Fruit fly (Drosophila melanogaster) whole organism, embryonic: Measurements from ENCODE around the gene CG31157.

ENCODE experiments used
- Abd-B ChIP-seq: fragments of 200-800 bp; sonication (Bioruptor generic); optimal IDR thresholded peaks from 2 replicates; lab custom pipeline; 2018; ENCODE audit warnings: missing biosample characterization, mild to moderate bottlenecking, missing genetic modification characterization, moderate library complexity
- Asciz ChIP-seq: fragments of 200-800 bp; sonication (Bioruptor generic); optimal IDR thresholded peaks from 2 replicates; lab custom pipeline; 2017; ENCODE audit warnings: missing biosample characterization, mild to moderate bottlenecking, missing genetic modification characterization, missing genetic modification reagents
- Bgb ChIP-seq: fragments of 200-800 bp; sonication (Bioruptor generic); IDR thresholded peaks from 2 replicates; pipeline ENCODE4 v1.3.6; 2022; ENCODE audit warnings: missing biosample characterization, missing genetic modification characterization; ENCODE audit not compliant: partially characterized antibody
- CG10462 ChIP-seq: fragments of 200-800 bp; sonication (Bioruptor generic); optimal IDR thresholded peaks from 2 replicates; lab custom pipeline; 2016; ENCODE audit warnings: missing biosample characterization, missing genetic modification characterization
- CG11093 ChIP-seq: fragments of 200-800 bp; sonication (Bioruptor generic); IDR thresholded peaks from 3 replicates; pipeline ENCODE4 v1.3.6; 2022; ENCODE audit warnings: missing biosample characterization, missing genetic modification characterization
- CG11504 ChIP-seq: fragments of 200-800 bp; sonication (Bioruptor generic); optimal IDR thresholded peaks from 3 replicates; lab custom pipeline; 2019; ENCODE audit warnings: missing biosample characterization, mild to moderate bottlenecking, missing genetic modification characterization, moderate library complexity
- CG14710 ChIP-seq: fragments of 200-800 bp; sonication (Bioruptor generic); optimal IDR thresholded peaks from 3 replicates; lab custom pipeline; 2019; ENCODE audit warnings: missing biosample characterization, mild to moderate bottlenecking, missing genetic modification characterization, moderate library complexity
- CG15514 ChIP-seq: fragments of 200-800 bp; sonication (Bioruptor generic); optimal IDR thresholded peaks from 3 replicates; lab custom pipeline; 2017; ENCODE audit warnings: missing biosample characterization, missing genetic modification characterization, mild to moderate bottlenecking, moderate library complexity, missing genetic modification reagents
- CG1603 ChIP-seq: fragments of 200-800 bp; sonication (Bioruptor generic); optimal IDR thresholded peaks from 2 replicates; lab custom pipeline; 2019; ENCODE audit warnings: missing biosample characterization, mild to moderate bottlenecking, missing genetic modification characterization, moderate library complexity
- CG17186 ChIP-seq: fragments of 200-800 bp; sonication (Bioruptor generic); optimal IDR thresholded peaks from 3 replicates; lab custom pipeline; 2017; ENCODE audit warnings: missing biosample characterization, missing genetic modification reagents, missing genetic modification characterization
- CG17829 ChIP-seq: fragments of 200-800 bp; optimal IDR thresholded peaks from 2 replicates; lab custom pipeline; 2019; ENCODE audit warnings: missing biosample characterization, mild to moderate bottlenecking, missing genetic modification characterization, moderate library complexity
- CG2116 ChIP-seq: fragments of 200-800 bp; sonication (Bioruptor generic); optimal IDR thresholded peaks from 3 replicates; lab custom pipeline; 2018; ENCODE audit warnings: missing biosample characterization, mild to moderate bottlenecking, missing genetic modification characterization
- CG33213 ChIP-seq: fragments of 200-800 bp; sonication (Bioruptor generic); optimal IDR thresholded peaks from 3 replicates; lab custom pipeline; 2016; ENCODE audit warnings: missing biosample characterization, missing genetic modification characterization
- CG34224 ChIP-seq: fragments of 200-800 bp; sonication (Bioruptor generic); IDR thresholded peaks from 3 replicates; pipeline ENCODE4 v1.3.6; 2022; ENCODE audit warnings: missing biosample characterization, missing genetic modification characterization; ENCODE audit not compliant: partially characterized antibody
- CG3995 ChIP-seq: fragments of 200-800 bp; sonication (Bioruptor generic); optimal IDR thresholded peaks from 3 replicates; lab custom pipeline; 2016; ENCODE audit warnings: missing biosample characterization, missing genetic modification characterization
- CG8290 ChIP-seq, 3 experiments: fragments of 200-800 bp; sonication (Bioruptor generic); optimal IDR thresholded peaks; 2 replicates each; lab custom pipeline; 2016 to 2019; ENCODE audit warnings: missing biosample characterization in 3 of 3, missing genetic modification characterization in 3 of 3, mild to moderate bottlenecking in 2 of 3, moderate library complexity in 1 of 3
- CG9797 ChIP-seq: fragments of 200-800 bp; sonication (Bioruptor generic); optimal IDR thresholded peaks from 3 replicates; lab custom pipeline; 2018; ENCODE audit warnings: missing biosample characterization, mild to moderate bottlenecking, missing genetic modification characterization
- CoRest ChIP-seq: fragments of 200-800 bp; sonication (Bioruptor generic); optimal IDR thresholded peaks from 3 replicates; lab custom pipeline; 2018; ENCODE audit warnings: missing biosample characterization, mild to moderate bottlenecking, missing genetic modification characterization, moderate library complexity
- Doc3 ChIP-seq: fragments of 200-800 bp; sonication (Bioruptor generic); IDR thresholded peaks from 3 replicates; pipeline ENCODE4 v1.3.6; 2022; ENCODE audit warnings: missing biosample characterization, missing genetic modification characterization; ENCODE audit not compliant: partially characterized antibody
- Dref ChIP-seq: fragments of 200-800 bp; sonication (Bioruptor generic); IDR thresholded peaks from 2 replicates; pipeline ENCODE4 v1.3.6; 2022; ENCODE audit warnings: missing biosample characterization, missing genetic modification characterization
- HLH4C ChIP-seq: fragments of 200-800 bp; sonication (Bioruptor generic); IDR thresholded peaks from 3 replicates; pipeline ENCODE4 v1.3.6; 2022; ENCODE audit warnings: missing biosample characterization, missing genetic modification characterization; ENCODE audit not compliant: partially characterized antibody
- HmgZ ChIP-seq: fragments of 200-800 bp; sonication (Bioruptor generic); optimal IDR thresholded peaks from 2 replicates; lab custom pipeline; 2018; ENCODE audit warnings: missing biosample characterization, mild to moderate bottlenecking, missing genetic modification characterization
- MBD-R2 ChIP-seq: fragments of 200-800 bp; sonication (Bioruptor generic); IDR thresholded peaks from 2 replicates; pipeline ENCODE4 v1.3.6; 2022; ENCODE audit warnings: missing biosample characterization, missing genetic modification characterization
- Med ChIP-seq: fragments of 200-800 bp; sonication (Bioruptor generic); peaks from one replicate; lab custom pipeline; 2016; ENCODE audit warnings: missing biosample characterization, missing genetic modification characterization, mild to moderate bottlenecking, inconsistent platforms, moderate library complexity
- Nf-YB ChIP-seq: fragments of 200-800 bp; sonication (Bioruptor generic); optimal IDR thresholded peaks from 3 replicates; lab custom pipeline; 2019; ENCODE audit warnings: missing biosample characterization, mild to moderate bottlenecking, missing genetic modification characterization, moderate library complexity
- Ptx1 ChIP-seq: fragments of 200-800 bp; sonication (Bioruptor generic); IDR thresholded peaks from 2 replicates; pipeline ENCODE4 v1.3.6; 2022; ENCODE audit warnings: missing biosample characterization, missing genetic modification characterization
- Sry-δ ChIP-seq: fragments of 200-800 bp; sonication (Bioruptor generic); optimal IDR thresholded peaks from 2 replicates; lab custom pipeline; 2016; ENCODE audit warnings: missing biosample characterization, missing genetic modification characterization
- amos ChIP-seq: fragments of 200-800 bp; sonication (Bioruptor generic); IDR thresholded peaks from 2 replicates; pipeline ENCODE4 v1.3.6; 2022; ENCODE audit warnings: missing biosample characterization, missing genetic modification characterization; ENCODE audit not compliant: partially characterized antibody
- ato ChIP-seq: fragments of 200-800 bp; sonication (Bioruptor generic); IDR thresholded peaks from 2 replicates; pipeline ENCODE4 v1.3.6; 2022; ENCODE audit warnings: missing biosample characterization, missing genetic modification characterization; ENCODE audit not compliant: partially characterized antibody
- bbx ChIP-seq: fragments of 200-800 bp; sonication (Bioruptor generic); IDR thresholded peaks from 2 replicates; pipeline ENCODE4 v1.3.6; 2022; ENCODE audit warnings: missing biosample characterization, missing genetic modification characterization; ENCODE audit not compliant: partially characterized antibody
- bsh ChIP-seq, 2 experiments: fragments of 200-800 bp; sonication (Bioruptor generic); optimal IDR thresholded peaks; 2 replicates each; lab custom pipeline; 2017 to 2018; ENCODE audit warnings: mild to moderate bottlenecking in 2 of 2, missing biosample characterization in 2 of 2, missing genetic modification characterization in 2 of 2, moderate library complexity in 1 of 2
- chinmo ChIP-seq: fragments of 200-800 bp; sonication (Bioruptor generic); IDR thresholded peaks from 4 replicates; pipeline ENCODE4 v1.3.6; 2022; ENCODE audit warnings: missing biosample characterization, missing genetic modification characterization; ENCODE audit not compliant: partially characterized antibody
- da ChIP-seq: fragments of 200-800 bp; sonication (Bioruptor generic); optimal IDR thresholded peaks from 2 replicates; lab custom pipeline; 2016; ENCODE audit warnings: missing biosample characterization, missing genetic modification characterization
- esg ChIP-seq: fragments of 200-800 bp; sonication (Bioruptor generic); conservative IDR thresholded peaks from 2 replicates; pipeline ENCODE4 v1.3.6; 2022; ENCODE audit warnings: missing biosample characterization, missing genetic modification characterization
- ftz-f1 ChIP-seq: fragments of 200-800 bp; sonication (Bioruptor generic); optimal IDR thresholded peaks from 2 replicates; lab custom pipeline; 2016; ENCODE audit warnings: missing biosample characterization, missing genetic modification characterization
- grau ChIP-seq: fragments of 200-800 bp; optimal IDR thresholded peaks from 3 replicates; lab custom pipeline; 2019; ENCODE audit warnings: missing biosample characterization, mild to moderate bottlenecking, missing genetic modification characterization, moderate library complexity
- insv ChIP-seq, 2 experiments: fragments of 200-800 bp; sonication (Bioruptor generic); optimal IDR thresholded peaks; 3 replicates each; lab custom pipeline; 2016 to 2018; ENCODE audit warnings: missing biosample characterization in 2 of 2, missing genetic modification characterization in 2 of 2
- inv ChIP-seq: fragments of 200-800 bp; sonication (Bioruptor generic); IDR thresholded peaks from 2 replicates; pipeline ENCODE4 v1.3.6; 2022; ENCODE audit warnings: missing biosample characterization, missing genetic modification characterization; ENCODE audit not compliant: partially characterized antibody
- nmo ChIP-seq: fragments of 200-800 bp; sonication (Bioruptor generic); optimal IDR thresholded peaks from 2 replicates; lab custom pipeline; 2018; ENCODE audit warnings: missing biosample characterization, mild to moderate bottlenecking, missing genetic modification characterization, moderate library complexity
- pros ChIP-seq: fragments of 200-800 bp; sonication (Bioruptor generic); optimal IDR thresholded peaks from 3 replicates; lab custom pipeline; 2019; ENCODE audit warnings: missing biosample characterization, mild to moderate bottlenecking, missing genetic modification characterization, moderate library complexity
- pzg ChIP-seq: fragments of 200-800 bp; sonication (Bioruptor generic); optimal IDR thresholded peaks from 3 replicates; lab custom pipeline; 2018; ENCODE audit warnings: missing biosample characterization, mild to moderate bottlenecking, missing genetic modification characterization, moderate library complexity
- sr ChIP-seq: fragments of 200-800 bp; sonication (Bioruptor generic); IDR thresholded peaks from 3 replicates; pipeline ENCODE4 v1.3.6; 2022; ENCODE audit warnings: missing biosample characterization, missing genetic modification characterization
- tio ChIP-seq: fragments of 200-800 bp; sonication (Bioruptor generic); optimal IDR thresholded peaks from 2 replicates; lab custom pipeline; 2017; ENCODE audit warnings: missing biosample characterization, missing genetic modification characterization, inconsistent platforms
- toy ChIP-seq: fragments of 200-800 bp; sonication (Bioruptor generic); IDR thresholded peaks from 2 replicates; pipeline ENCODE4 v1.3.6; 2022; ENCODE audit warnings: missing biosample characterization, missing genetic modification characterization
- zen ChIP-seq: fragments of 200-800 bp; sonication (Bioruptor generic); optimal IDR thresholded peaks from 3 replicates; lab custom pipeline; 2018; ENCODE audit warnings: missing biosample characterization, mild to moderate bottlenecking, missing genetic modification characterization, moderate library complexity

The CG31157 gene

DNA sequence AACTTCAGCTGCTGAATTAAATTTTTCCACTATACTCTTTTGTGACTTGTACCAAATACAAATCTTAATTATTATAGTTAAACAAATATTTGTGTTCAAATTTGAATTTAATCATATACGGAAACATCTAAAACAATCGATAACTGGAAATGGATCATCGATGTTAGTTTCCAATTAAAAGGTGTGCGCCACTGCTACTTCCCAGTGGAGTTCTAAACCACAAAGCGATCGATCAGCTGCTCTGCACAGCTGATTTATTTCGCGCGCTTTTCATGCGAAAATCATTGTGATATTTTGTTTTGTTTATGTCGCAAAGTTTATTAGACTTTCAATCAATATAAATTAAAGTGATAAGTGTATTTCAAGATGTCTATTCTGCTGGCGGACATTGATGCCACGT, 40.9 kb downstream of the CG31157 start, which contains the start of gene timeout (continued):
- TF ChIP-seq CG33213 (GFP tag; lab: Kevin White, UChicago) (peak; percentile 27), CG2116 (GFP tag; lab: Kevin White, UChicago) (peak; percentile 94), toy (no peak), CG8290 (GFP tag; optimal IDR thresholded peaks at IDR 0.05; lab: Kevin White, UChicago) (no peak), CG8290 (tag; optimal IDR thresholded peaks at IDR 0.05; lab: Kevin White, UChicago) (peak in 1 of 2 experiments; percentile 21), HLH4C (GFP tag; lab: Robert Waterston, UW) (peak; percentile 73), ftz-f1 (GFP tag; lab: Kevin White, UChicago) (no peak), CG34224 (GFP tag; lab: Robert Waterston, UW) (peak; percentile 70), pros (no peak), bbx (GFP tag; lab: Robert Waterston, UW) (peak; percentile 70), CG3995 (GFP tag; lab: Kevin White, UChicago) (peak; percentile 27), Abd-B (GFP tag; lab: Kevin White, UChicago) (peak; percentile 4), CG10462 (GFP tag; lab: Kevin White, UChicago) (no peak), Dref (GFP tag; lab: Robert Waterston, UW) (peak; percentile 92), Ptx1 (GFP tag; lab: Robert Waterston, UW) (no peak), Med (GFP tag; lab: Kevin White, UChicago) (peak; percentile 70), insv (GFP tag; optimal IDR thresholded peaks at IDR 0.05; lab: Kevin White, UChicago) (peak in 1 of 2 experiments; percentile 88), Bgb (GFP tag; lab: Robert Waterston, UW) (peak; percentile 70), nmo (GFP tag; lab: Kevin White, UChicago) (peak; percentile 50), HmgZ (peak; percentile 2), inv (GFP tag; lab: Robert Waterston, UW) (peak; percentile 53), CG11504 (peak; percentile 35), amos (peak; percentile 71), CG15514 (GFP tag; lab: Kevin White, UChicago) (peak; percentile 29), CG17829 (tag; lab: Kevin White, UChicago) (peak; percentile 23), tio (GFP tag; lab: Kevin White, UChicago) (no peak), CG1603 (tag; lab: Kevin White, UChicago) (peak; percentile 81), Doc3 (peak; percentile 68), da (GFP tag; lab: Kevin White, UChicago) (no peak), MBD-R2 (GFP tag; lab: Robert Waterston, UW) (peak; percentile 87), sr (GFP tag; lab: Robert Waterston, UW) (no peak), CG17186 (GFP tag; lab: Kevin White, UChicago) (peak; percentile 81), chinmo (GFP tag; lab: Robert Waterston, UW) (0 out of 4 replicates have a peak, but pooled peaks have one; percentile 26), bsh (GFP tag; optimal IDR thresholded peaks at IDR 0.05; lab: Kevin White, UChicago) (no peak), zen (tag; lab: Kevin White, UChicago) (peak; percentile 66), CG14710 (tag; lab: Kevin White, UChicago) (peak; percentile 73), ato (peak; percentile 62; the same call in 1 of the 2 replicates), Asciz (no peak), CG11093 (no peak), pzg (peak; percentile 74), esg (no peak), grau (tag; lab: Kevin White, UChicago) (peak; percentile 3), CG9797 (GFP tag; lab: Kevin White, UChicago) (peak; percentile 38), CoRest (tag; lab: Kevin White, UChicago) (peak; percentile 8), Sry-δ (GFP tag; lab: Kevin White, UChicago) (peak; percentile 76), Nf-YB (GFP tag; lab: Kevin White, UChicago) (no peak)
